Fruit fly (Drosophila melanogaster) whole organism, embryonic: ENCODE measurements around the gene JIL-1.

ENCODE experiments used
- Awh ChIP-seq: fragments of 200-800 bp; sonication (Bioruptor generic); IDR thresholded peaks from 2 replicates; pipeline ENCODE4, ENCODE4 v1.3.6; 2022; ENCODE audit warnings: missing biosample characterization, missing genetic modification characterization
- B-H2 ChIP-seq: fragments of 200-800 bp; sonication (Bioruptor generic); optimal IDR thresholded peaks from 2 replicates; lab custom pipeline; 2018; ENCODE audit warnings: missing biosample characterization, mild to moderate bottlenecking, missing genetic modification characterization
- CG10267 ChIP-seq: fragments of 200-800 bp; sonication (Bioruptor generic); optimal IDR thresholded peaks from 2 replicates; lab custom pipeline; 2018; ENCODE audit warnings: missing biosample characterization, mild to moderate bottlenecking, missing genetic modification characterization, moderate library complexity
- CG14014 ChIP-seq: fragments of 200-800 bp; sonication (Bioruptor generic); IDR thresholded peaks from 2 replicates; pipeline ENCODE4 v1.3.6; 2022; ENCODE audit warnings: missing biosample characterization, missing genetic modification characterization
- CG15269 ChIP-seq: fragments of 200-800 bp; sonication (Bioruptor generic); optimal IDR thresholded peaks from 2 replicates; lab custom pipeline; 2018; ENCODE audit warnings: missing biosample characterization, mild to moderate bottlenecking, missing genetic modification characterization, moderate library complexity
- CG15514 ChIP-seq: fragments of 200-800 bp; sonication (Bioruptor generic); optimal IDR thresholded peaks from 3 replicates; lab custom pipeline; 2017; ENCODE audit warnings: missing biosample characterization, missing genetic modification characterization, mild to moderate bottlenecking, moderate library complexity, missing genetic modification reagents
- CG1602 ChIP-seq: fragments of 200-800 bp; sonication (Bioruptor generic); optimal IDR thresholded peaks from 3 replicates; lab custom pipeline; 2016; ENCODE audit warnings: missing biosample characterization, missing genetic modification characterization
- CG1603 ChIP-seq: fragments of 200-800 bp; sonication (Bioruptor generic); optimal IDR thresholded peaks from 2 replicates; lab custom pipeline; 2019; ENCODE audit warnings: missing biosample characterization, mild to moderate bottlenecking, missing genetic modification characterization, moderate library complexity
- CG17385 ChIP-seq: fragments of 200-800 bp; sonication (Bioruptor generic); optimal IDR thresholded peaks from 3 replicates; lab custom pipeline; 2018; ENCODE audit warnings: missing biosample characterization, mild to moderate bottlenecking, missing genetic modification characterization
- CG17829 ChIP-seq: fragments of 200-800 bp; optimal IDR thresholded peaks from 2 replicates; lab custom pipeline; 2019; ENCODE audit warnings: missing biosample characterization, mild to moderate bottlenecking, missing genetic modification characterization, moderate library complexity
- CG17912 ChIP-seq: fragments of 200-800 bp; sonication (Bioruptor generic); optimal IDR thresholded peaks from 2 replicates; lab custom pipeline; 2018; ENCODE audit warnings: missing biosample characterization, mild to moderate bottlenecking, missing genetic modification characterization
- CG18011 ChIP-seq: fragments of 200-800 bp; sonication (Bioruptor generic); optimal IDR thresholded peaks from 2 replicates; lab custom pipeline; 2017; ENCODE audit warnings: missing biosample characterization, missing genetic modification characterization, mild to moderate bottlenecking, moderate library complexity, missing genotype
- CG3065 ChIP-seq: fragments of 200-800 bp; sonication (Bioruptor generic); optimal IDR thresholded peaks from 2 replicates; lab custom pipeline; 2016; ENCODE audit warnings: missing biosample characterization, missing genetic modification characterization
- CG32772 ChIP-seq: fragments of 200-800 bp; sonication (Bioruptor generic); IDR thresholded peaks from 2 replicates; pipeline ENCODE4 v1.3.6; 2022; ENCODE audit warnings: missing biosample characterization, missing genetic modification characterization
- CG33213 ChIP-seq: fragments of 200-800 bp; sonication (Bioruptor generic); optimal IDR thresholded peaks from 3 replicates; lab custom pipeline; 2016; ENCODE audit warnings: missing biosample characterization, missing genetic modification characterization
- CG42726 ChIP-seq: fragments of 200-800 bp; sonication (Bioruptor generic); IDR thresholded peaks from 2 replicates; pipeline ENCODE4 v1.3.6; 2022; ENCODE audit warnings: missing biosample characterization, missing genetic modification characterization; ENCODE audit not compliant: partially characterized antibody
- CG6765 ChIP-seq: fragments of 200-800 bp; sonication (Bioruptor generic); optimal IDR thresholded peaks from 3 replicates; lab custom pipeline; 2017; ENCODE audit warnings: missing biosample characterization, mild to moderate bottlenecking, missing genetic modification characterization
- CG6791 ChIP-seq: fragments of 200-800 bp; sonication (Bioruptor generic); IDR thresholded peaks from 3 replicates; pipeline ENCODE4 v1.3.6; 2022; ENCODE audit warnings: missing biosample characterization, missing genetic modification characterization; ENCODE audit not compliant: partially characterized antibody
- CG7987 ChIP-seq: fragments of 200-800 bp; sonication (Bioruptor generic); optimal IDR thresholded peaks from 2 replicates; lab custom pipeline; 2018; ENCODE audit warnings: missing biosample characterization, mild to moderate bottlenecking, missing genetic modification characterization, moderate library complexity
- CG8359 ChIP-seq: fragments of 200-800 bp; sonication (Bioruptor generic); optimal IDR thresholded peaks from 2 replicates; lab custom pipeline; 2017; ENCODE audit warnings: missing biosample characterization, mild to moderate bottlenecking, missing genetic modification characterization, borderline replicate concordance
- CG8924 ChIP-seq: fragments of 200-800 bp; optimal IDR thresholded peaks from 3 replicates; lab custom pipeline; 2019; ENCODE audit warnings: missing biosample characterization, mild to moderate bottlenecking, missing genetic modification characterization, moderate library complexity
- CG9797 ChIP-seq: fragments of 200-800 bp; sonication (Bioruptor generic); optimal IDR thresholded peaks from 3 replicates; lab custom pipeline; 2018; ENCODE audit warnings: missing biosample characterization, mild to moderate bottlenecking, missing genetic modification characterization
- CTCF ChIP-seq: fragments of 200-800 bp; sonication (Bioruptor generic); optimal IDR thresholded peaks from 2 replicates; lab custom pipeline; 2017; ENCODE audit warnings: missing biosample characterization, mild to moderate bottlenecking, missing genetic modification characterization, moderate library complexity
- Drgx ChIP-seq: fragments of 200-800 bp; sonication (Bioruptor generic); IDR thresholded peaks from 2 replicates; pipeline ENCODE4 v1.3.6; 2022; ENCODE audit warnings: missing biosample characterization, missing genetic modification characterization
- ERR ChIP-seq: fragments of 200-800 bp; sonication (Bioruptor generic); optimal IDR thresholded peaks from 2 replicates; lab custom pipeline; 2016; ENCODE audit warnings: missing biosample characterization, missing genetic modification characterization
- Elba2 ChIP-seq: fragments of 200-800 bp; sonication (Bioruptor generic); optimal IDR thresholded peaks from 3 replicates; lab custom pipeline; 2016; ENCODE audit warnings: missing biosample characterization, missing genetic modification characterization
- Ets97D ChIP-seq: fragments of 200-800 bp; sonication (Bioruptor generic); optimal IDR thresholded peaks from 3 replicates; lab custom pipeline; 2016; ENCODE audit warnings: missing biosample characterization, missing genetic modification characterization
- HHEX ChIP-seq: fragments of 200-800 bp; sonication (Bioruptor generic); optimal IDR thresholded peaks from 3 replicates; lab custom pipeline; 2017; ENCODE audit warnings: missing biosample characterization, mild to moderate bottlenecking, missing genetic modification characterization, missing genetic modification reagents
- Mad ChIP-seq: fragments of 200-800 bp; sonication (Bioruptor generic); optimal IDR thresholded peaks from 2 replicates; lab custom pipeline; 2016; ENCODE audit warnings: missing biosample characterization, missing genetic modification characterization
- Opbp ChIP-seq: fragments of 200-800 bp; sonication (Bioruptor generic); IDR thresholded peaks from 3 replicates; pipeline ENCODE4 v1.3.6; 2022; ENCODE audit warnings: missing biosample characterization, missing genetic modification characterization; ENCODE audit not compliant: partially characterized antibody
- Sin3A ChIP-seq: fragments of >200 bp; optimal IDR thresholded peaks from 2 replicates; lab custom pipeline; 2018
- az2 ChIP-seq: fragments of 200-800 bp; sonication (Bioruptor generic); optimal IDR thresholded peaks from 3 replicates; lab custom pipeline; 2016; ENCODE audit warnings: missing biosample characterization, missing genetic modification characterization
- bsh ChIP-seq, 2 experiments: fragments of 200-800 bp; sonication (Bioruptor generic); optimal IDR thresholded peaks; 2 replicates each; lab custom pipeline; 2017 to 2018; ENCODE audit warnings: mild to moderate bottlenecking in 2 of 2, missing biosample characterization in 2 of 2, missing genetic modification characterization in 2 of 2, moderate library complexity in 1 of 2
- chm ChIP-seq: fragments of 200-800 bp; sonication (Bioruptor generic); IDR thresholded peaks from 2 replicates; pipeline ENCODE4 v1.3.6; 2022; ENCODE audit warnings: missing biosample characterization, missing genetic modification characterization
- dm ChIP-seq: fragments of 200-800 bp; sonication (Bioruptor generic); optimal IDR thresholded peaks from 3 replicates; lab custom pipeline; 2016; ENCODE audit warnings: missing biosample characterization, missing genetic modification characterization
- gcm2 ChIP-seq: fragments of 200-800 bp; sonication (Bioruptor generic); optimal IDR thresholded peaks from 2 replicates; lab custom pipeline; 2016; ENCODE audit warnings: missing biosample characterization, missing genetic modification characterization
- gem ChIP-seq: fragments of 200-800 bp; sonication (Bioruptor generic); optimal IDR thresholded peaks from 2 replicates; lab custom pipeline; 2019; ENCODE audit warnings: missing biosample characterization, mild to moderate bottlenecking, missing genetic modification characterization, moderate library complexity
- gfzf ChIP-seq: fragments of 200-800 bp; sonication (Bioruptor generic); optimal IDR thresholded peaks from 2 replicates; lab custom pipeline; 2016; ENCODE audit warnings: missing biosample characterization, mild to moderate bottlenecking, missing genetic modification characterization, moderate library complexity
- inv ChIP-seq: fragments of 200-800 bp; sonication (Bioruptor generic); IDR thresholded peaks from 2 replicates; pipeline ENCODE4 v1.3.6; 2022; ENCODE audit warnings: missing biosample characterization, missing genetic modification characterization; ENCODE audit not compliant: partially characterized antibody
- lov ChIP-seq, 2 experiments: fragments of 200-800 bp in 1 of 2; fragments of >200 bp in 1 of 2; sonication (Bioruptor generic) in 1 of 2; IDR thresholded peaks in 1 of 2; optimal IDR thresholded peaks in 1 of 2; 2 replicates in 1 of 2; 3 replicates in 1 of 2; pipeline versions ENCODE4 v1.3.6 to Lab custom; 2017 to 2022; ENCODE audit warnings: missing biosample characterization in 1 of 2, missing genetic modification characterization in 1 of 2
- nmo ChIP-seq: fragments of 200-800 bp; sonication (Bioruptor generic); optimal IDR thresholded peaks from 2 replicates; lab custom pipeline; 2018; ENCODE audit warnings: missing biosample characterization, mild to moderate bottlenecking, missing genetic modification characterization, moderate library complexity
- pzg ChIP-seq: fragments of 200-800 bp; sonication (Bioruptor generic); optimal IDR thresholded peaks from 3 replicates; lab custom pipeline; 2018; ENCODE audit warnings: missing biosample characterization, mild to moderate bottlenecking, missing genetic modification characterization, moderate library complexity
- sens ChIP-seq: fragments of 200-800 bp; sonication (Bioruptor generic); peaks from one replicate; lab custom pipeline; 2016; ENCODE audit warnings: missing biosample characterization, missing genetic modification characterization
- sqz ChIP-seq: fragments of 200-800 bp; sonication (Bioruptor generic); optimal IDR thresholded peaks from 3 replicates; lab custom pipeline; 2018; ENCODE audit warnings: missing biosample characterization, mild to moderate bottlenecking, missing genetic modification characterization
- sr ChIP-seq: fragments of 200-800 bp; sonication (Bioruptor generic); IDR thresholded peaks from 3 replicates; pipeline ENCODE4 v1.3.6; 2022; ENCODE audit warnings: missing biosample characterization, missing genetic modification characterization
- tna ChIP-seq: fragments of 200-800 bp; sonication (Bioruptor generic); IDR thresholded peaks from 2 replicates; pipeline ENCODE4 v1.3.6; 2022; ENCODE audit warnings: missing biosample characterization, missing genetic modification characterization; ENCODE audit not compliant: partially characterized antibody
- z ChIP-seq: fragments of 200-800 bp; sonication (Bioruptor generic); IDR thresholded peaks from 3 replicates; pipeline ENCODE4 v1.3.6; 2022; ENCODE audit warnings: missing biosample characterization, missing genetic modification characterization
- zf30C ChIP-seq: fragments of 200-800 bp; sonication (Bioruptor generic); optimal IDR thresholded peaks from 3 replicates; lab custom pipeline; 2018; ENCODE audit warnings: missing biosample characterization, mild to moderate bottlenecking, missing genetic modification characterization
- zfh1 ChIP-seq: fragments of 200-800 bp; sonication (Bioruptor generic); IDR thresholded peaks from 3 replicates; pipeline ENCODE4 v1.3.6; 2022; ENCODE audit warnings: missing biosample characterization, missing genetic modification characterization

The JIL-1 gene

dm6 chr3L:11120419-11120958, 27.5 kb upstream of the JIL-1 start, which contains the start of the genes FoxK and mRpL2 (continued):
- TF ChIP-seq CG1602 (GFP tag; lab: Kevin White, UChicago) = no peak
- peak; percentile 28 for TF ChIP-seq CG7987 (GFP tag; lab: Kevin White, UChicago)
- TF ChIP-seq CG8359 (GFP tag; lab: Kevin White, UChicago) = peak; percentile 80
- peak; percentile 40 for TF ChIP-seq CG18011 (GFP tag; lab: Kevin White, UChicago)
- no peak for TF ChIP-seq sr
- peak; percentile 39 for TF ChIP-seq CG10267 (tag; lab: Kevin White, UChicago)
- TF ChIP-seq CTCF = peak; percentile 44
- peak; percentile 79 for TF ChIP-seq CG3065 (GFP tag; lab: Kevin White, UChicago)
- peak; percentile 31; the same call in 1 of the 3 replicates for TF ChIP-seq zfh1 (GFP tag; lab: Robert Waterston, UW)
- peak; percentile 21 for TF ChIP-seq CG8924 (tag; lab: Kevin White, UChicago)
- peak; percentile 2 for TF ChIP-seq gcm2 (GFP tag; lab: Kevin White, UChicago)
- TF ChIP-seq CG6791 = peak; percentile 54; the same call in 2 of the 3 replicates
- TF ChIP-seq gfzf (GFP tag; lab: Kevin White, UChicago) = peak; percentile 48
- TF ChIP-seq sqz (GFP tag; lab: Kevin White, UChicago) = peak; percentile 83
- peak; percentile 19 for TF ChIP-seq nmo (GFP tag; lab: Kevin White, UChicago)
- TF ChIP-seq chm = 0 out of 2 replicates have a peak, but pooled peaks have one; percentile 4
- no peak for TF ChIP-seq Awh (GFP tag; lab: Robert Waterston, UW)
- peak; percentile 16 for TF ChIP-seq lov (optimal IDR thresholded peaks at IDR 0.05; lab: Kevin White, UChicago)
- TF ChIP-seq lov (GFP tag; IDR thresholded peaks at IDR 0.05; lab: Robert Waterston, UW) = no peak
- TF ChIP-seq Drgx (GFP tag; lab: Robert Waterston, UW) = peak; percentile 68
- peak in 1 of 2 experiments; percentile 94 for TF ChIP-seq bsh (GFP tag; optimal IDR thresholded peaks at IDR 0.05; lab: Kevin White, UChicago)
- peak; percentile 4 for TF ChIP-seq gem (tag; lab: Kevin White, UChicago)
- no peak for TF ChIP-seq B-H2
- peak; percentile 54 for TF ChIP-seq CG9797 (GFP tag; lab: Kevin White, UChicago)
- no peak for TF ChIP-seq CG6765 (GFP tag; lab: Kevin White, UChicago)
- TF ChIP-seq zf30C = peak; percentile 30
- peak; percentile 82 for TF ChIP-seq pzg
- TF ChIP-seq Mad (GFP tag; lab: Kevin White, UChicago) = no peak
- TF ChIP-seq az2 (GFP tag; lab: Kevin White, UChicago) = no peak
- TF ChIP-seq CG42726 = 0 out of 2 replicates have a peak, but pooled peaks have one; percentile 29
- TF ChIP-seq CG17829 (tag; lab: Kevin White, UChicago) = peak; percentile 25
- TF ChIP-seq ERR (GFP tag; lab: Kevin White, UChicago) = peak; percentile 4
- peak; percentile 99 for TF ChIP-seq Elba2 (GFP tag; lab: Kevin White, UChicago)
- no peak for TF ChIP-seq z (GFP tag; lab: Robert Waterston, UW)
- TF ChIP-seq Opbp (GFP tag; lab: Robert Waterston, UW) = peak; percentile 55; the same call in 2 of the 3 replicates
- TF ChIP-seq Sin3A (lab: Kevin White, UChicago) = peak; percentile 72
- peak; percentile 90 for TF ChIP-seq dm (GFP tag; lab: Kevin White, UChicago)
- TF ChIP-seq CG17912 (GFP tag; lab: Kevin White, UChicago) = peak; percentile 26
- TF ChIP-seq CG15269 (tag; lab: Kevin White, UChicago) = no peak
- peak; percentile 34; the same call in 1 of the 2 replicates for TF ChIP-seq inv
- peak; percentile 10 for TF ChIP-seq CG33213 (GFP tag; lab: Kevin White, UChicago)
- TF ChIP-seq CG1603 (tag; lab: Kevin White, UChicago) = peak; percentile 71
- no peak for TF ChIP-seq HHEX (GFP tag; lab: Kevin White, UChicago)
- peak; percentile 55 for TF ChIP-seq Ets97D
- TF ChIP-seq CG14014 = 0 out of 2 replicates have a peak, but pooled peaks have one; percentile 6
- peak; percentile 69 for TF ChIP-seq CG15514 (GFP tag; lab: Kevin White, UChicago)
- TF ChIP-seq tna (GFP tag; lab: Robert Waterston, UW) = peak; percentile 27; the same call in 1 of the 2 replicates
- no peak for TF ChIP-seq CG32772 (GFP tag; lab: Robert Waterston, UW)
- TF ChIP-seq sens = peak; percentile 78
- TF ChIP-seq CG17385 (GFP tag; lab: Kevin White, UChicago) = peak; percentile 99
